3 fruit fly cellular contexts compared by ENCODE assay signal in genomic region chr3R:25637294-25638174, dm6.
TF ChIP-seq lines count a peak whose summit lies in the region.

Gene jigr1, plus strand, starts transcription at chr3R:25637843.

TF ChIP-seq in whole organism, embryonic, 481 proteins besides CTCF, POLR2A, EP300 and RAD21 (continued from another document and continues in another):
- peak; percentile 33 for TF ChIP-seq twi (tag; optimal IDR thresholded peaks at IDR 0.05; lab: Kevin White, UChicago)
- TF ChIP-seq CG18262 (tag; optimal IDR thresholded peaks at IDR 0.05; lab: Kevin White, UChicago): peak; percentile 77
- TF ChIP-seq CG17186 (GFP tag; optimal IDR thresholded peaks at IDR 0.05; lab: Kevin White, UChicago): no peak
- no peak for TF ChIP-seq prd (optimal IDR thresholded peaks at IDR 0.05; lab: Kevin White, UChicago)
- peak; percentile 81; the same call in 2 of the 3 replicates for TF ChIP-seq prd (GFP tag; IDR thresholded peaks at IDR 0.05; lab: Robert Waterston, UW)
- peak; percentile 29 for TF ChIP-seq CG16863 (GFP tag; optimal IDR thresholded peaks at IDR 0.05; lab: Kevin White, UChicago)
- TF ChIP-seq CG14710 (tag; optimal IDR thresholded peaks at IDR 0.05; lab: Kevin White, UChicago): peak; percentile 69
- no peak for TF ChIP-seq CG11093 (GFP tag; IDR thresholded peaks at IDR 0.05; lab: Robert Waterston, UW)
- TF ChIP-seq Nf-YB (GFP tag; optimal IDR thresholded peaks at IDR 0.05; lab: Kevin White, UChicago): peak; percentile 27
- TF ChIP-seq CG8290 (GFP tag; optimal IDR thresholded peaks at IDR 0.05; lab: Kevin White, UChicago): peak; percentile 6
- peak in 1 of 2 experiments; percentile 44 for TF ChIP-seq CG8290 (tag; optimal IDR thresholded peaks at IDR 0.05; lab: Kevin White, UChicago)
- peak; percentile 74 for TF ChIP-seq CG8765 (GFP tag; IDR thresholded peaks at IDR 0.05; lab: Robert Waterston, UW)
- TF ChIP-seq NC2α (GFP tag; optimal IDR thresholded peaks at IDR 0.05; lab: Kevin White, UChicago): no peak
- TF ChIP-seq CG10959 (GFP tag; IDR thresholded peaks at IDR 0.05; lab: Robert Waterston, UW): peak; percentile 70
- TF ChIP-seq CG2678 (tag; optimal IDR thresholded peaks at IDR 0.05; lab: Kevin White, UChicago): peak; percentile 12
- peak; percentile 69 for TF ChIP-seq Med (GFP tag; lab: Kevin White, UChicago)
- no peak for TF ChIP-seq mirr (GFP tag; optimal IDR thresholded peaks at IDR 0.05; lab: Kevin White, UChicago)
- peak; percentile 19 for TF ChIP-seq CG13424 (tag; optimal IDR thresholded peaks at IDR 0.05; lab: Kevin White, UChicago)
- TF ChIP-seq CG7839 (tag; optimal IDR thresholded peaks at IDR 0.05; lab: Kevin White, UChicago): peak; percentile 52
- peak; percentile 47 for TF ChIP-seq CG1602 (GFP tag; optimal IDR thresholded peaks at IDR 0.05; lab: Kevin White, UChicago)
- peak; percentile 42; the same call in 1 of the 2 replicates for TF ChIP-seq CG6689 (GFP tag; IDR thresholded peaks at IDR 0.05; lab: Robert Waterston, UW)
- TF ChIP-seq CG34376 (GFP tag; optimal IDR thresholded peaks at IDR 0.05; lab: Kevin White, UChicago): no peak
- peak; percentile 19 for TF ChIP-seq Max (GFP tag; optimal IDR thresholded peaks at IDR 0.05; lab: Kevin White, UChicago)
- TF ChIP-seq CG14014 (GFP tag; IDR thresholded peaks at IDR 0.05; lab: Robert Waterston, UW): no peak
- TF ChIP-seq C15 (GFP tag; IDR thresholded peaks at IDR 0.05; lab: Robert Waterston, UW): no peak
- TF ChIP-seq CG10321 (GFP tag; IDR thresholded peaks at IDR 0.05; lab: Robert Waterston, UW): no peak
- no peak for TF ChIP-seq Spps (tag; optimal IDR thresholded peaks at IDR 0.05; lab: Kevin White, UChicago)
- no peak for TF ChIP-seq tio (GFP tag; optimal IDR thresholded peaks at IDR 0.05; lab: Kevin White, UChicago)
- TF ChIP-seq CG6254 (GFP tag; optimal IDR thresholded peaks at IDR 0.05; lab: Kevin White, UChicago): peak; percentile 40
- peak; percentile 59 for TF ChIP-seq CG10209 (GFP tag; optimal IDR thresholded peaks at IDR 0.05; lab: Kevin White, UChicago)
- TF ChIP-seq CG8388 (GFP tag; optimal IDR thresholded peaks at IDR 0.05; lab: Kevin White, UChicago): peak; percentile 37
- TF ChIP-seq CG1529 (GFP tag; optimal IDR thresholded peaks at IDR 0.05; lab: Kevin White, UChicago): no peak
- TF ChIP-seq Side (GFP tag; optimal IDR thresholded peaks at IDR 0.05; lab: Kevin White, UChicago): no peak
- no peak for TF ChIP-seq tna (GFP tag; IDR thresholded peaks at IDR 0.05; lab: Robert Waterston, UW; ENCODE audit: partially characterized antibody)
- peak; percentile 51 for TF ChIP-seq lbe (GFP tag; optimal IDR thresholded peaks at IDR 0.05; lab: Kevin White, UChicago)
- TF ChIP-seq CG16815 (GFP tag; optimal IDR thresholded peaks at IDR 0.05; lab: Kevin White, UChicago): peak; percentile 75
- TF ChIP-seq Dp (GFP tag; optimal IDR thresholded peaks at IDR 0.05; lab: Kevin White, UChicago): no peak
- 0 out of 2 replicates have a peak, but pooled peaks have one; percentile 17 for TF ChIP-seq onecut (GFP tag; IDR thresholded peaks at IDR 0.05; lab: Robert Waterston, UW)
- peak; percentile 79 for TF ChIP-seq trem (tag; optimal IDR thresholded peaks at IDR 0.05; lab: Kevin White, UChicago)
- no peak for TF ChIP-seq br (optimal IDR thresholded peaks at IDR 0.05; lab: Kevin White, UChicago)
- TF ChIP-seq dmrt11E (tag; optimal IDR thresholded peaks at IDR 0.05; lab: Kevin White, UChicago): peak; percentile 86
- TF ChIP-seq grau (tag; optimal IDR thresholded peaks at IDR 0.05; lab: Kevin White, UChicago): peak; percentile 39
- TF ChIP-seq crc (GFP tag; optimal IDR thresholded peaks at IDR 0.05; lab: Kevin White, UChicago): no peak
- no peak for TF ChIP-seq esg (GFP tag; conservative IDR thresholded peaks at IDR 0.05; lab: Robert Waterston, UW)

TF ChIP-seq in whole organism, prepupa, 60 proteins besides CTCF, POLR2A, EP300 and RAD21 (continued from another document):
- TF ChIP-seq Hr38 (GFP tag; optimal IDR thresholded peaks at IDR 0.05; lab: Kevin White, UChicago) (no peak), CG31627 (GFP tag; optimal IDR thresholded peaks at IDR 0.05; lab: Kevin White, UChicago) (peak; percentile 77), cyc (GFP tag; optimal IDR thresholded peaks at IDR 0.05; lab: Kevin White, UChicago) (peak; percentile 71), CG6808 (GFP tag; optimal IDR thresholded peaks at IDR 0.05; lab: Kevin White, UChicago) (peak; percentile 79), CG8632 (GFP tag; optimal IDR thresholded peaks at IDR 0.05; lab: Kevin White, UChicago) (peak; percentile 52), CG1621 (tag; optimal IDR thresholded peaks at IDR 0.05; lab: Kevin White, UChicago) (peak; percentile 32), CG11294 (GFP tag; IDR thresholded peaks at IDR 0.05; lab: Robert Waterston, UW) (no peak), Smox (GFP tag; optimal IDR thresholded peaks at IDR 0.05; lab: Kevin White, UChicago) (peak; percentile 74), CG11762 (GFP tag; optimal IDR thresholded peaks at IDR 0.05; lab: Kevin White, UChicago; ENCODE audit: insufficient read depth) (peak; percentile 50), Hr39 (GFP tag; optimal IDR thresholded peaks at IDR 0.05; lab: Kevin White, UChicago) (peak; percentile 66), Sox102F (GFP tag; optimal IDR thresholded peaks at IDR 0.05; lab: Kevin White, UChicago) (peak; percentile 82), topi (GFP tag; optimal IDR thresholded peaks at IDR 0.05; lab: Kevin White, UChicago) (peak; percentile 78), CG10669 (GFP tag; optimal IDR thresholded peaks at IDR 0.05; lab: Kevin White, UChicago) (peak; percentile 69), vri (GFP tag; optimal IDR thresholded peaks at IDR 0.05; lab: Kevin White, UChicago) (peak; percentile 71), lz (GFP tag; optimal IDR thresholded peaks at IDR 0.05; lab: Kevin White, UChicago) (peak; percentile 68), Sox14 (GFP tag; optimal IDR thresholded peaks at IDR 0.05; lab: Kevin White, UChicago) (peak; percentile 73), CG9139 (GFP tag; optimal IDR thresholded peaks at IDR 0.05; lab: Kevin White, UChicago) (peak; percentile 57), Ets96B (tag; optimal IDR thresholded peaks at IDR 0.05; lab: Kevin White, UChicago) (peak; percentile 62), Gug (GFP tag; IDR thresholded peaks at IDR 0.05; lab: Robert Waterston, UW) (no peak), Lpt (GFP tag; optimal IDR thresholded peaks at IDR 0.05; lab: Kevin White, UChicago) (no peak), Eip75B (GFP tag; optimal IDR thresholded peaks at IDR 0.05; lab: Kevin White, UChicago) (peak; percentile 68), Eip78C (GFP tag; lab: Kevin White, UChicago) (peak; percentile 92), CG7368 (GFP tag; optimal IDR thresholded peaks at IDR 0.05; lab: Kevin White, UChicago) (peak; percentile 54), CG3919 (GFP tag; optimal IDR thresholded peaks at IDR 0.05; lab: Kevin White, UChicago) (peak; percentile 75), spab (GFP tag; optimal IDR thresholded peaks at IDR 0.05; lab: Kevin White, UChicago) (peak; percentile 53), dsx (GFP tag; optimal IDR thresholded peaks at IDR 0.05; lab: Kevin White, UChicago; ENCODE audit: poor library complexity, severe bottlenecking) (peak; percentile 68), acj6 (GFP tag; optimal IDR thresholded peaks at IDR 0.05; lab: Kevin White, UChicago) (peak; percentile 75), CG3032 (tag; optimal IDR thresholded peaks at IDR 0.05; lab: Kevin White, UChicago) (peak; percentile 58), dac (GFP tag; optimal IDR thresholded peaks at IDR 0.05; lab: Kevin White, UChicago) (no peak), Met (GFP tag; optimal IDR thresholded peaks at IDR 0.05; lab: Kevin White, UChicago) (peak; percentile 84), Blimp-1 (GFP tag; optimal IDR thresholded peaks at IDR 0.05; lab: Kevin White, UChicago) (peak; percentile 20), CG6276 (GFP tag; optimal IDR thresholded peaks at IDR 0.05; lab: Kevin White, UChicago) (no peak), Hr4 (GFP tag; optimal IDR thresholded peaks at IDR 0.05; lab: Kevin White, UChicago) (peak; percentile 2), CG6854 (GFP tag; optimal IDR thresholded peaks at IDR 0.05; lab: Kevin White, UChicago) (peak; percentile 28), CG6792 (GFP tag; optimal IDR thresholded peaks at IDR 0.05; lab: Kevin White, UChicago) (peak; percentile 64), Sox15 (GFP tag; optimal IDR thresholded peaks at IDR 0.05; lab: Kevin White, UChicago) (peak; percentile 21), OdsH (GFP tag; optimal IDR thresholded peaks at IDR 0.05; lab: Kevin White, UChicago) (peak; percentile 64), achi (GFP tag; optimal IDR thresholded peaks at IDR 0.05; lab: Kevin White, UChicago) (peak; percentile 71)

TF ChIP-seq in whole organism, wandering third instar larva, 38 proteins besides CTCF, POLR2A, EP300 and RAD21 (continued from another document):
- TF ChIP-seq OdsH (GFP tag; optimal IDR thresholded peaks at IDR 0.05; lab: Kevin White, UChicago): peak; percentile 79
- peak; percentile 60 for TF ChIP-seq psq (GFP tag; optimal IDR thresholded peaks at IDR 0.05; lab: Kevin White, UChicago)
- no peak for TF ChIP-seq CrebA (GFP tag; optimal IDR thresholded peaks at IDR 0.05; lab: Kevin White, UChicago; ENCODE audit: borderline replicate concordance)
- peak; percentile 24 for TF ChIP-seq Hnf4 (GFP tag; optimal IDR thresholded peaks at IDR 0.05; lab: Kevin White, UChicago)
- peak; percentile 43 for TF ChIP-seq CG9705 (GFP tag; optimal IDR thresholded peaks at IDR 0.05; lab: Kevin White, UChicago)
- peak; percentile 8 for TF ChIP-seq sv (GFP tag; optimal IDR thresholded peaks at IDR 0.05; lab: Kevin White, UChicago)
- peak; percentile 61 for TF ChIP-seq rgr (GFP tag; optimal IDR thresholded peaks at IDR 0.05; lab: Kevin White, UChicago)
TF ChIP-seq in whole organism, wandering third instar larva: peak in this region for 22.
